Worm (Caenorhabditis elegans) whole organism, young adult: ENCODE measurements around the gene str-23.

Source experiments
- F22D6.2 ChIP-seq: sonication (generic microtip); optimal IDR thresholded peaks from 2 replicates; lab custom pipeline; 2016; ENCODE audit warnings: mild to moderate bottlenecking, missing genetic modification characterization, missing compliant biosample characterization
- akir-1 ChIP-seq: fragments of 200-800 bp; sonication (Bioruptor generic); optimal IDR thresholded peaks from 2 replicates; lab custom pipeline; 2018; ENCODE audit warnings: mild to moderate bottlenecking, missing genetic modification characterization, moderate library complexity, missing compliant biosample characterization
- bed-1 ChIP-seq: fragments of 200-800 bp; sonication (Bioruptor generic); IDR thresholded peaks from 2 replicates; pipeline ENCODE4 v1.3.6; 2022; ENCODE audit warnings: missing genetic modification reagents, missing genetic modification characterization, missing compliant biosample characterization
- cebp-2 ChIP-seq: fragments of 200-800 bp; sonication (Bioruptor generic); IDR thresholded peaks from 2 replicates; pipeline ENCODE4 v1.3.6; 2022; ENCODE audit warnings: missing genetic modification characterization, missing compliant biosample characterization
- let-526 ChIP-seq: fragments of 200-800 bp; sonication (Bioruptor generic); IDR thresholded peaks from 2 replicates; pipeline ENCODE4 v1.3.6; 2022; ENCODE audit warnings: missing genetic modification reagents, missing genetic modification characterization, missing compliant biosample characterization
- mxl-1 ChIP-seq: sonication (generic microtip); optimal IDR thresholded peaks from 2 replicates; lab custom pipeline; 2016; ENCODE audit warnings: missing genetic modification characterization, missing compliant biosample characterization
- nfyb-1 ChIP-seq: fragments of 200-800 bp; sonication (Bioruptor generic); IDR thresholded peaks from 2 replicates; pipeline ENCODE4 v1.3.6; 2022; ENCODE audit warnings: missing genetic modification reagents, missing genetic modification characterization, missing compliant biosample characterization
- nhr-120 ChIP-seq: fragments of 200-800 bp; sonication (Bioruptor generic); IDR thresholded peaks from 2 replicates; pipeline ENCODE4 v1.3.6; 2022; ENCODE audit warnings: missing genetic modification characterization, missing compliant biosample characterization
- nhr-80 ChIP-seq: sonication (generic microtip); optimal IDR thresholded peaks from 2 replicates; lab custom pipeline; 2016; ENCODE audit warnings: missing genetic modification characterization, missing compliant biosample characterization
- nhr-90 ChIP-seq: sonication (generic microtip); optimal IDR thresholded peaks from 2 replicates; lab custom pipeline; 2016; ENCODE audit warnings: missing genotype, mild to moderate bottlenecking, missing genetic modification characterization, missing compliant biosample characterization
- tbp1 ChIP-seq: fragments of 200-800 bp; sonication (Bioruptor generic); optimal IDR thresholded peaks from 2 replicates; lab custom pipeline; 2018; ENCODE audit warnings: mild to moderate bottlenecking, missing genetic modification characterization, missing compliant biosample characterization
- tlf-1 ChIP-seq: fragments of 200-800 bp; sonication (Bioruptor generic); optimal IDR thresholded peaks from 2 replicates; lab custom pipeline; 2018; ENCODE audit warnings: mild to moderate bottlenecking, missing genetic modification characterization, missing compliant biosample characterization
- unc-130 ChIP-seq: sonication (generic microtip); optimal IDR thresholded peaks from 2 replicates; lab custom pipeline; 2016; ENCODE audit warnings: missing genetic modification reagents, missing genetic modification characterization, missing compliant biosample characterization
- unc-62 ChIP-seq: fragments of 150-350 bp; optimal IDR thresholded peaks from 2 replicates; lab custom pipeline; 2014; ENCODE audit warnings: missing biosample characterization, missing genetic modification reagents, missing genetic modification characterization

- TF ChIP-seq bed-1: no peak
- no peak for TF ChIP-seq let-526 (GFP tag; lab: Robert Waterston, UW)
- no peak for TF ChIP-seq unc-130
- TF ChIP-seq akir-1 (GFP tag; lab: Kevin White, UChicago): no peak
- TF ChIP-seq mxl-1 (tag; lab: Kevin White, UChicago): no peak
- no peak for TF ChIP-seq tlf-1
- no peak for TF ChIP-seq nfyb-1
- TF ChIP-seq nhr-80 (tag; lab: Kevin White, UChicago): no peak
- TF ChIP-seq nhr-90 (tag; lab: Kevin White, UChicago): no peak
- TF ChIP-seq F22D6.2: no peak
- no peak for TF ChIP-seq cebp-2 (GFP tag; lab: Robert Waterston, UW)
- TF ChIP-seq nhr-120: no peak
- TF ChIP-seq tbp1 (GFP tag; lab: Kevin White, UChicago): no peak
- TF ChIP-seq unc-62 (GFP tag; lab: Kevin White, UChicago): no peak
Observed at ce11 chrV:15668870-15669269, 24.2 kb downstream of the str-23 start, which contains the start of gene K06B4.4.
